Worm (Caenorhabditis elegans): ENCODE measurements around the gene C44B11.4.

Gene C44B11.4

DNA sequence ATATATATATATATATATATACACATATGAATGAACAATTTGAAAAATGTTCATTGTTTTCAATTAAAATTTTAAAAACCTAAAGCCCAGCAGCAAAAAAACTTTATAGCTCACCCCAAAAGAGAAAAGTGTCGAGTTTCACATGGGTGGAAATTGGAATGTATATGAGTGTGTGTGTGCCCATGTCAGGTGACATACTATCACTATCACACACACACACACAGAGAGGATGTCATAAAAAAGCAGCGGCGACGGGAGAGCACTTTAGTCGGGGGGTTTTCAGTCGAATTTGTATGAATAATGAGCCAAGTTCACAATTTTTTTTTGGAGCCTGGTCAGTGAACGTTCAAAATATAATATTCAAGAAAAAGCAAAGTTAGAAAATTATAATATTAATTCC is 23.6 kb downstream of the C44B11.4 start (continued):
- no peak for TF ChIP-seq ztf-7 (tag; optimal IDR thresholded peaks at IDR 0.05)
- TF ChIP-seq zfp-3 (GFP tag; conservative IDR thresholded peaks at IDR 0.05): no peak
- no peak for TF ChIP-seq fos-1 (tag; optimal IDR thresholded peaks at IDR 0.05)
- TF ChIP-seq hlh-30 (tag; optimal IDR thresholded peaks at IDR 0.05; ENCODE audit: insufficient read depth): peak; percentile 72
- TF ChIP-seq skn-1 (tag; optimal IDR thresholded peaks at IDR 0.05): no peak
- TF ChIP-seq dve-1 (tag; optimal IDR thresholded peaks at IDR 0.05; ENCODE audit: insufficient read depth): peak; percentile 53
- no peak for TF ChIP-seq zip-11 (GFP tag; IDR thresholded peaks at IDR 0.05)
- peak; percentile 74 for TF ChIP-seq pqm-1 (tag; optimal IDR thresholded peaks at IDR 0.05)
- TF ChIP-seq snpc-1.2 (GFP tag; IDR thresholded peaks at IDR 0.05): no peak
- no peak for TF ChIP-seq lir-3 (tag; optimal IDR thresholded peaks at IDR 0.05)
- no peak for TF ChIP-seq dpl-1 (GFP tag; optimal IDR thresholded peaks at IDR 0.05)
- TF ChIP-seq daf-19 (GFP tag; conservative IDR thresholded peaks at IDR 0.05): no peak
- TF ChIP-seq snpc-4 (tag; optimal IDR thresholded peaks at IDR 0.05): no peak
- TF ChIP-seq madf-5 (GFP tag; IDR thresholded peaks at IDR 0.05): no peak
- no peak for TF ChIP-seq F10B5.3 (tag; optimal IDR thresholded peaks at IDR 0.05)
- no peak for TF ChIP-seq ceh-44 (GFP tag; IDR thresholded peaks at IDR 0.05)
- TF ChIP-seq mdt-29 (GFP tag; IDR thresholded peaks at IDR 0.05): no peak
- TF ChIP-seq daf-12 (tag; optimal IDR thresholded peaks at IDR 0.05): no peak
- no peak for TF ChIP-seq nhr-111 (GFP tag; optimal IDR thresholded peaks at IDR 0.05)
- TF ChIP-seq Y105C5A.15 (GFP tag; IDR thresholded peaks at IDR 0.05): no peak
- no peak for TF ChIP-seq jun-1 (tag; optimal IDR thresholded peaks at IDR 0.05)
- no peak for TF ChIP-seq zag-1 (tag; optimal IDR thresholded peaks at IDR 0.05)
- no peak for TF ChIP-seq cey-2 (tag; optimal IDR thresholded peaks at IDR 0.05; ENCODE audit: borderline replicate concordance, insufficient read depth)
- TF ChIP-seq ztf-11 (tag; optimal IDR thresholded peaks at IDR 0.05): no peak
- no peak for TF ChIP-seq nhr-41 (GFP tag; IDR thresholded peaks at IDR 0.05)
- TF ChIP-seq R02D3.7 (tag; optimal IDR thresholded peaks at IDR 0.05): no peak
- TF ChIP-seq T20F7.1 (GFP tag; optimal IDR thresholded peaks at IDR 0.05): no peak
- TF ChIP-seq daf-16 (GFP tag; optimal IDR thresholded peaks at IDR 0.05): no peak
- TF ChIP-seq daf-16 (tag; optimal IDR thresholded peaks at IDR 0.05): peak; percentile 22
- TF ChIP-seq aha-1 (tag): peak; percentile 6
- no peak for TF ChIP-seq mep-1 (tag; optimal IDR thresholded peaks at IDR 0.05)
- TF ChIP-seq fkh-10 (GFP tag; optimal IDR thresholded peaks at IDR 0.05): no peak
- no peak for TF ChIP-seq lsy-2 (tag; optimal IDR thresholded peaks at IDR 0.05)
- TF ChIP-seq nhr-237 (tag; optimal IDR thresholded peaks at IDR 0.05): no peak
- peak; percentile 47 for TF ChIP-seq hlh-11 (tag; optimal IDR thresholded peaks at IDR 0.05)
- no peak for TF ChIP-seq vab-7 (GFP tag; IDR thresholded peaks at IDR 0.05)
- no peak for TF ChIP-seq F44E2.7 (GFP tag; IDR thresholded peaks at IDR 0.05)
- no peak for TF ChIP-seq nhr-76 (tag; optimal IDR thresholded peaks at IDR 0.05)
- TF ChIP-seq F49E8.2 (tag; optimal IDR thresholded peaks at IDR 0.05; ENCODE audit: borderline replicate concordance): no peak
- no peak for TF ChIP-seq ceh-62 (tag; optimal IDR thresholded peaks at IDR 0.05)
- TF ChIP-seq tra-1 (GFP tag; IDR thresholded peaks at IDR 0.05): no peak
- TF ChIP-seq spr-1 (tag; optimal IDR thresholded peaks at IDR 0.05): no peak
- no peak for TF ChIP-seq unc-130 (GFP tag; optimal IDR thresholded peaks at IDR 0.05)
- TF ChIP-seq hif-1 (tag; optimal IDR thresholded peaks at IDR 0.05): peak in 1 of 2 experiments; percentile 3
- TF ChIP-seq lin-13 (GFP tag; optimal IDR thresholded peaks at IDR 0.05): no peak
- TF ChIP-seq nhr-42 (GFP tag; IDR thresholded peaks at IDR 0.05): no peak
- TF ChIP-seq lin-29 (GFP tag; IDR thresholded peaks at IDR 0.05): no peak
- TF ChIP-seq dmd-6 (GFP tag; IDR thresholded peaks at IDR 0.05): peak; percentile 65; the same call in 1 of the 2 replicates
- no peak for TF ChIP-seq ceh-82 (tag; optimal IDR thresholded peaks at IDR 0.05)
- TF ChIP-seq nhr-11 (tag; optimal IDR thresholded peaks at IDR 0.05): no peak
- no peak for TF ChIP-seq Y75B8A.6 (GFP tag; IDR thresholded peaks at IDR 0.05)
- no peak for TF ChIP-seq ceh-28 (tag; optimal IDR thresholded peaks at IDR 0.05)
- TF ChIP-seq mxl-3 (GFP tag; optimal IDR thresholded peaks at IDR 0.05): no peak

All from whole organism, L4 larva.